Fruit fly (Drosophila melanogaster) whole organism, embryonic: ENCODE measurements around the gene trio.
A peak's percentile ranks its signal among the peaks of the same experiment; 100 is the strongest.

Experiments used
- Blimp-1 ChIP-seq: fragments of 200-800 bp; sonication (Bioruptor generic); optimal IDR thresholded peaks from 3 replicates; lab custom pipeline; 2018; ENCODE audit warnings: missing biosample characterization, missing genetic modification characterization, mild to moderate bottlenecking, moderate library complexity, missing genetic modification reagents
- CG11085 ChIP-seq: fragments of 200-800 bp; sonication (Bioruptor generic); IDR thresholded peaks from 2 replicates; pipeline ENCODE4 v1.3.6; 2022; ENCODE audit warnings: missing biosample characterization, missing genetic modification characterization
- CG13624 ChIP-seq: fragments of 200-800 bp; sonication (Bioruptor generic); optimal IDR thresholded peaks from 2 replicates; lab custom pipeline; 2016; ENCODE audit warnings: missing biosample characterization, missing genetic modification characterization
- CG1647 ChIP-seq: fragments of 200-800 bp; sonication (Bioruptor generic); optimal IDR thresholded peaks from 3 replicates; lab custom pipeline; 2016; ENCODE audit warnings: missing biosample characterization, missing genetic modification characterization
- CG16779 ChIP-seq: fragments of 200-800 bp; sonication (Bioruptor generic); IDR thresholded peaks from 2 replicates; pipeline ENCODE4 v1.3.6; 2022; ENCODE audit warnings: missing biosample characterization, missing genetic modification characterization
- CG16863 ChIP-seq: fragments of 200-800 bp; sonication (Bioruptor generic); optimal IDR thresholded peaks from 3 replicates; lab custom pipeline; 2016; ENCODE audit warnings: missing biosample characterization, missing genetic modification characterization
- CG17359 ChIP-seq: fragments of 200-800 bp; sonication (Bioruptor generic); optimal IDR thresholded peaks from 3 replicates; lab custom pipeline; 2018; ENCODE audit warnings: missing biosample characterization, mild to moderate bottlenecking, missing genetic modification characterization, moderate library complexity
- CG17361 ChIP-seq: fragments of 200-800 bp; sonication (Bioruptor generic); IDR thresholded peaks from 3 replicates; pipeline ENCODE4 v1.3.6; 2022; ENCODE audit warnings: missing biosample characterization, missing genetic modification characterization
- CG17829 ChIP-seq: fragments of 200-800 bp; optimal IDR thresholded peaks from 2 replicates; lab custom pipeline; 2019; ENCODE audit warnings: missing biosample characterization, mild to moderate bottlenecking, missing genetic modification characterization, moderate library complexity
- CG31224 ChIP-seq: fragments of 200-800 bp; sonication (Bioruptor generic); IDR thresholded peaks from 2 replicates; pipeline ENCODE4 v1.3.6; 2022; ENCODE audit warnings: missing biosample characterization, missing genetic modification characterization
- CG3407 ChIP-seq: fragments of 200-800 bp; sonication (Bioruptor generic); optimal IDR thresholded peaks from 2 replicates; lab custom pipeline; 2018; ENCODE audit warnings: missing biosample characterization, mild to moderate bottlenecking, missing genetic modification characterization
- CG34422 ChIP-seq: fragments of 200-800 bp; sonication (Bioruptor generic); IDR thresholded peaks from 3 replicates; pipeline ENCODE4 v1.3.6; 2022; ENCODE audit warnings: missing biosample characterization, missing genetic modification characterization
- CG4404 ChIP-seq: fragments of 200-800 bp; sonication (Bioruptor generic); IDR thresholded peaks from 2 replicates; pipeline ENCODE4 v1.3.6; 2022; ENCODE audit warnings: missing biosample characterization, missing genetic modification characterization
- CG8388 ChIP-seq: fragments of 200-800 bp; sonication (Bioruptor generic); optimal IDR thresholded peaks from 2 replicates; lab custom pipeline; 2019; ENCODE audit warnings: missing biosample characterization, mild to moderate bottlenecking, missing genetic modification characterization, moderate library complexity
- CG8765 ChIP-seq: fragments of 200-800 bp; sonication (Bioruptor generic); IDR thresholded peaks from 2 replicates; pipeline ENCODE4 v1.3.6; 2022; ENCODE audit warnings: missing biosample characterization, missing genetic modification characterization
- CoRest ChIP-seq: fragments of 200-800 bp; sonication (Bioruptor generic); optimal IDR thresholded peaks from 3 replicates; lab custom pipeline; 2018; ENCODE audit warnings: missing biosample characterization, mild to moderate bottlenecking, missing genetic modification characterization, moderate library complexity
- D19B ChIP-seq: fragments of 200-800 bp; sonication (Bioruptor generic); optimal IDR thresholded peaks from 2 replicates; lab custom pipeline; 2017; ENCODE audit warnings: missing biosample characterization, mild to moderate bottlenecking, missing genetic modification characterization
- Drgx ChIP-seq: fragments of 200-800 bp; sonication (Bioruptor generic); IDR thresholded peaks from 2 replicates; pipeline ENCODE4 v1.3.6; 2022; ENCODE audit warnings: missing biosample characterization, missing genetic modification characterization
- GATAe ChIP-seq: fragments of 200-800 bp; sonication (Bioruptor generic); conservative IDR thresholded peaks from 2 replicates; pipeline ENCODE4 v1.3.6; 2022; ENCODE audit warnings: missing biosample characterization, missing genetic modification characterization
- H15 ChIP-seq: fragments of 200-800 bp; sonication (Bioruptor generic); IDR thresholded peaks from 3 replicates; pipeline ENCODE4 v1.3.6; 2022; ENCODE audit warnings: missing biosample characterization, missing genetic modification characterization
- H2.0 ChIP-seq: fragments of 200-800 bp; sonication (Bioruptor generic); IDR thresholded peaks from 2 replicates; pipeline ENCODE4 v1.3.6; 2022; ENCODE audit warnings: missing biosample characterization, missing genetic modification characterization
- MESR4 ChIP-seq: fragments of 200-800 bp; sonication (Bioruptor generic); optimal IDR thresholded peaks from 2 replicates; lab custom pipeline; 2018; ENCODE audit warnings: missing biosample characterization, mild to moderate bottlenecking, missing genetic modification characterization, moderate library complexity
- Mad ChIP-seq: fragments of 200-800 bp; sonication (Bioruptor generic); optimal IDR thresholded peaks from 2 replicates; lab custom pipeline; 2016; ENCODE audit warnings: missing biosample characterization, missing genetic modification characterization
- PHDP ChIP-seq: fragments of 200-800 bp; sonication (Bioruptor generic); optimal IDR thresholded peaks from 3 replicates; lab custom pipeline; 2018; ENCODE audit warnings: missing biosample characterization, mild to moderate bottlenecking, missing genetic modification characterization, moderate library complexity
- YL-1 ChIP-seq: fragments of 200-800 bp; sonication (Bioruptor generic); optimal IDR thresholded peaks from 3 replicates; lab custom pipeline; 2017; ENCODE audit warnings: missing biosample characterization, mild to moderate bottlenecking, missing genetic modification characterization
- aop ChIP-seq: fragments of 200-800 bp; sonication (Bioruptor generic); IDR thresholded peaks from 2 replicates; pipeline ENCODE4 v1.3.6; 2022; ENCODE audit warnings: missing biosample characterization, missing genetic modification characterization
- ash1 ChIP-seq: fragments of 200-800 bp; sonication (Bioruptor generic); optimal IDR thresholded peaks from 2 replicates; lab custom pipeline; 2018; ENCODE audit warnings: missing biosample characterization, mild to moderate bottlenecking, missing genetic modification characterization
- cato ChIP-seq: fragments of 200-800 bp; sonication (Bioruptor generic); optimal IDR thresholded peaks from 2 replicates; lab custom pipeline; 2016; ENCODE audit warnings: missing biosample characterization, missing genetic modification characterization, borderline replicate concordance
- caup ChIP-seq: fragments of 200-800 bp; sonication (Bioruptor generic); optimal IDR thresholded peaks from 3 replicates; lab custom pipeline; 2017; ENCODE audit warnings: missing biosample characterization, mild to moderate bottlenecking, missing genetic modification characterization, moderate library complexity; ENCODE audit not compliant: severe bottlenecking
- chif ChIP-seq, 2 experiments: fragments of 200-800 bp; sonication (Bioruptor generic); optimal IDR thresholded peaks; 3 replicates each; lab custom pipeline; 2016; ENCODE audit warnings: missing biosample characterization in 2 of 2, missing genetic modification characterization in 2 of 2
- disco-r ChIP-seq: fragments of 200-800 bp; sonication (Bioruptor generic); optimal IDR thresholded peaks from 2 replicates; lab custom pipeline; 2016; ENCODE audit warnings: missing biosample characterization, missing genetic modification characterization
- gcm ChIP-seq: fragments of 200-800 bp; sonication (Bioruptor generic); optimal IDR thresholded peaks from 2 replicates; lab custom pipeline; 2019; ENCODE audit warnings: missing biosample characterization, mild to moderate bottlenecking, missing genetic modification characterization, moderate library complexity
- ham ChIP-seq: fragments of 200-800 bp; sonication (Bioruptor generic); IDR thresholded peaks from 2 replicates; pipeline ENCODE4 v1.3.6; 2022; ENCODE audit warnings: missing biosample characterization, missing genetic modification characterization
- hb ChIP-seq: fragments of 200-800 bp; sonication (Bioruptor generic); IDR thresholded peaks from 3 replicates; pipeline ENCODE4 v1.3.6; 2022; ENCODE audit warnings: missing biosample characterization, missing genetic modification characterization; ENCODE audit not compliant: partially characterized antibody
- hkb ChIP-seq, 2 experiments: fragments of 200-800 bp in 1 of 2; fragments of >200 bp in 1 of 2; sonication (Bioruptor generic) in 1 of 2; IDR thresholded peaks in 1 of 2; optimal IDR thresholded peaks in 1 of 2; 2 replicates each; pipeline versions ENCODE4 v1.3.6 to Lab custom; 2017 to 2022; ENCODE audit warnings: missing biosample characterization in 1 of 2, missing genetic modification characterization in 1 of 2
- ken ChIP-seq: fragments of 200-800 bp; sonication (Bioruptor generic); IDR thresholded peaks from 3 replicates; pipeline ENCODE4 v1.3.6; 2022; ENCODE audit warnings: missing biosample characterization, missing genetic modification characterization
- kni ChIP-seq: fragments of 200-800 bp; sonication (Bioruptor generic); optimal IDR thresholded peaks from 3 replicates; lab custom pipeline; 2017; ENCODE audit warnings: mild to moderate bottlenecking, missing biosample characterization, missing genetic modification reagents, missing genetic modification characterization
- lab ChIP-seq: fragments of 200-800 bp; sonication (Bioruptor generic); optimal IDR thresholded peaks from 3 replicates; lab custom pipeline; 2017; ENCODE audit warnings: missing biosample characterization, missing genetic modification characterization, mild to moderate bottlenecking, moderate library complexity, missing genetic modification reagents
- mld ChIP-seq: fragments of 200-800 bp; sonication (Bioruptor generic); IDR thresholded peaks from 3 replicates; pipeline ENCODE4 v1.3.6; 2022; ENCODE audit warnings: missing biosample characterization, missing genetic modification characterization; ENCODE audit not compliant: partially characterized antibody
- sqz ChIP-seq: fragments of 200-800 bp; sonication (Bioruptor generic); optimal IDR thresholded peaks from 3 replicates; lab custom pipeline; 2018; ENCODE audit warnings: missing biosample characterization, mild to moderate bottlenecking, missing genetic modification characterization
- ssp ChIP-seq: fragments of 200-800 bp; sonication (Bioruptor generic); IDR thresholded peaks from 2 replicates; pipeline ENCODE4 v1.3.6; 2022; ENCODE audit warnings: missing biosample characterization, missing genetic modification characterization
- sug ChIP-seq: fragments of 200-800 bp; optimal IDR thresholded peaks from 2 replicates; lab custom pipeline; 2019; ENCODE audit warnings: missing biosample characterization, mild to moderate bottlenecking, missing genetic modification characterization, moderate library complexity
- tll ChIP-seq, 2 experiments: fragments of 200-800 bp in 1 of 2; fragments of >200 bp in 1 of 2; sonication (Bioruptor generic) in 1 of 2; optimal IDR thresholded peaks; 2 replicates each; lab custom pipeline; 2017 to 2019; ENCODE audit warnings: missing biosample characterization in 2 of 2, missing genetic modification characterization in 2 of 2, mild to moderate bottlenecking in 1 of 2, moderate library complexity in 1 of 2
- tup ChIP-seq: fragments of 200-800 bp; sonication (Bioruptor generic); optimal IDR thresholded peaks from 2 replicates; lab custom pipeline; 2016; ENCODE audit warnings: missing biosample characterization, mild to moderate bottlenecking, missing genetic modification characterization, moderate library complexity
- vfl ChIP-seq: fragments of 200-800 bp; sonication (Bioruptor generic); optimal IDR thresholded peaks from 2 replicates; lab custom pipeline; 2016; ENCODE audit warnings: missing biosample characterization, missing genetic modification characterization
- vnd ChIP-seq: fragments of 200-800 bp; sonication (Bioruptor generic); IDR thresholded peaks from 3 replicates; pipeline ENCODE4 v1.3.6; 2022; ENCODE audit warnings: missing biosample characterization, missing genetic modification characterization; ENCODE audit not compliant: partially characterized antibody

Gene trio

DNA sequence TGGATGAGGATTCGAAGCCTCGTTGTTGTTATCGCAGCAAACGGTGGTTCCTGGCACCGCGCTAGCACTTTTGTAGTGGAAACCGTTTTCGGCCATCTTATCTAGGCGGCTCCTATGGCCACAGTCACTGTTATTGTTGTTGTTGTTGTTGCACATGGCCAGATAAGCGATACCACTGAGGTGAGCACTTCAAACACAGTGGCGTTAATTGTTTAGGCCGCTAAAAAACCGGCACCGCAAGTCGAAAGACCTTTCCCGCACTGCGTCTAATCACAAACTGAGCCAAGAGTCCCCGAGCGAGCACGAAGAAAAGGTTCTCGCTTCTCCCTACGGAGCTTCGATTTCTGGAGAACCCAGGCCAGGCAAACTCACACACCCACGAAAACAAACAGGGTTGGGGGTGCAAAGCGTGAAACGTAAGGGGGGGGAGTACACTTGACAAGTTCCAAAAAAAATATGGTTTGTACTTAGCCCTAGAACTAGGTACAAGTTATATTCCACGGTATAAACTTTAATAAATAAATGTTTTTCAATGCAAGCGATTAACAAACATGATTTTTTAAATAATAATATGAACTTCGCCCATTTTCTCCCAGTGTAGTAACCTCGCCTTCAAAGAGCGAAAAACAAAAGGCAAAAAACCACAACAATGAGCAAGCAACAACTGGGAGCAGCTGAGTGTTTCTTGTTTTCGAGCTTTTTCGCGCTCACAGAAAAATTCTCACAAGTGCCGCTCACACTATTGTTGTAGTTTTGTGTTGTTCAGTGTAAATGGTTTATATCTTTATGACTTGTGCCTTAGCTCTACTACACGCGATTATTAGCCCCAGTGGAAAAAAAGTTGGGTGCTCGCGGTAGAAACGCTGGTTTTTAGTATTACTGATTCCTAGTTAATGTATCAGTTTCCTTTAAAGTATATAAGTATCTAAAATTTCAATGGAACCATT is 26.9 kb downstream of the trio start (continued):
- TF ChIP-seq CG31224 (GFP tag; lab: Robert Waterston, UW) (peak; percentile 83), MESR4 (GFP tag; lab: Kevin White, UChicago) (peak; percentile 5), ham (GFP tag; lab: Robert Waterston, UW) (peak; percentile 28; the same call in 1 of the 2 replicates), chif (GFP tag; optimal IDR thresholded peaks at IDR 0.05; lab: Kevin White, UChicago) (peak; percentile 40 to 55), D19B (GFP tag; lab: Kevin White, UChicago) (peak; percentile 0), CG16779 (GFP tag; lab: Robert Waterston, UW) (peak; percentile 81; the same call in 1 of the 2 replicates), ash1 (no peak), CG11085 (peak; percentile 84), CG17829 (tag; lab: Kevin White, UChicago) (peak; percentile 84), vfl (GFP tag; lab: Kevin White, UChicago) (peak; percentile 44), sqz (peak; percentile 78), sug (tag; lab: Kevin White, UChicago) (peak; percentile 73), CoRest (tag; lab: Kevin White, UChicago) (peak; percentile 85), lab (GFP tag; lab: Kevin White, UChicago) (peak; percentile 96), CG8388 (GFP tag; lab: Kevin White, UChicago) (peak; percentile 39), Blimp-1 (GFP tag; lab: Kevin White, UChicago) (peak; percentile 62), hkb (optimal IDR thresholded peaks at IDR 0.05; lab: Kevin White, UChicago) (no peak), hkb (GFP tag; IDR thresholded peaks at IDR 0.05; lab: Robert Waterston, UW) (peak; percentile 91), hb (GFP tag; lab: Robert Waterston, UW) (no peak), CG16863 (peak; percentile 13), kni (peak; percentile 35), CG17361 (GFP tag; lab: Robert Waterston, UW) (peak; percentile 83), H2.0 (peak; percentile 88), PHDP (tag; lab: Kevin White, UChicago) (peak; percentile 89), GATAe (0 out of 2 replicates have a peak, but pooled peaks have one; percentile 19), Drgx (GFP tag; lab: Robert Waterston, UW) (peak; percentile 83), ken (GFP tag; lab: Robert Waterston, UW) (peak; percentile 71; the same call in 2 of the 3 replicates), tll (GFP tag; optimal IDR thresholded peaks at IDR 0.05; lab: Kevin White, UChicago) (no peak), CG34422 (GFP tag; lab: Robert Waterston, UW) (peak; percentile 90), CG17359 (tag; lab: Kevin White, UChicago) (peak; percentile 68), gcm (peak; percentile 11), cato (GFP tag; lab: Kevin White, UChicago) (peak; percentile 41), aop (GFP tag; lab: Robert Waterston, UW) (no peak), mld (no peak), CG4404 (GFP tag; lab: Robert Waterston, UW) (peak; percentile 69), YL-1 (GFP tag; lab: Kevin White, UChicago) (peak; percentile 10), vnd (GFP tag; lab: Robert Waterston, UW) (no peak), disco-r (GFP tag; lab: Kevin White, UChicago) (no peak), CG8765 (GFP tag; lab: Robert Waterston, UW) (peak; percentile 64; the same call in 1 of the 2 replicates), H15 (GFP tag; lab: Robert Waterston, UW) (peak; percentile 85), Mad (GFP tag; lab: Kevin White, UChicago) (peak; percentile 12), CG1647 (peak; percentile 47), tup (GFP tag; lab: Kevin White, UChicago) (no peak), caup (GFP tag; lab: Kevin White, UChicago) (peak; percentile 72), ssp (peak; percentile 78), CG3407 (peak; percentile 22), CG13624 (GFP tag; lab: Kevin White, UChicago) (peak; percentile 66)
